Fruit fly (Drosophila melanogaster) whole organism, wandering third instar larva: Measurements from ENCODE around the gene Prp3.

Experiments used
- Abd-B ChIP-seq: fragments of >200 bp; optimal IDR thresholded peaks from 2 replicates; lab custom pipeline; 2017; ENCODE audit warnings: missing biosample characterization, missing genetic modification characterization
- CG9705 ChIP-seq: fragments of 200-800 bp; sonication (Bioruptor generic); optimal IDR thresholded peaks from 2 replicates; lab custom pipeline; 2018; ENCODE audit warnings: missing biosample characterization, mild to moderate bottlenecking, missing genetic modification characterization
- GATAd ChIP-seq: sonication (Bioruptor generic); optimal IDR thresholded peaks from 2 replicates; lab custom pipeline; 2016; ENCODE audit warnings: missing biosample characterization, missing genetic modification characterization
- Hr78 ChIP-seq: fragments of >200 bp; optimal IDR thresholded peaks from 2 replicates; lab custom pipeline; 2017; ENCODE audit warnings: missing biosample characterization, missing genetic modification characterization
- Hr83 ChIP-seq: fragments of 200-300 bp; sonication (Bioruptor generic); optimal IDR thresholded peaks from 2 replicates; lab custom pipeline; 2016; ENCODE audit warnings: missing biosample characterization, mild to moderate bottlenecking, missing genetic modification characterization, moderate library complexity; ENCODE audit not compliant: poor library complexity, severe bottlenecking
- Jra ChIP-seq: sonication (Bioruptor generic); optimal IDR thresholded peaks from 2 replicates; lab custom pipeline; 2016; ENCODE audit warnings: missing biosample characterization, missing genetic modification characterization
- N ChIP-seq: fragments of >200 bp; optimal IDR thresholded peaks from 2 replicates; lab custom pipeline; 2018; ENCODE audit warnings: missing biosample characterization, missing external identifiers, missing genetic modification characterization
- Rel ChIP-seq, 2 experiments: fragments of 200-800 bp; sonication (Bioruptor generic) in 1 of 2; optimal IDR thresholded peaks; 2 replicates in 1 of 2; 3 replicates in 1 of 2; lab custom pipeline; 2016 to 2019; ENCODE audit warnings: mild to moderate bottlenecking in 2 of 2, missing biosample characterization in 2 of 2, missing genetic modification characterization in 2 of 2, moderate library complexity in 1 of 2
- Vsx2 ChIP-seq: fragments of 200-300, 225-300 bp; sonication (Bioruptor generic); optimal IDR thresholded peaks from 2 replicates; lab custom pipeline; 2018; ENCODE audit warnings: missing biosample characterization, missing genetic modification characterization; ENCODE audit not compliant: partially characterized antibody
- br ChIP-seq: fragments of 200-800 bp; sonication (Bioruptor generic); optimal IDR thresholded peaks from 2 replicates; lab custom pipeline; 2016; ENCODE audit warnings: missing biosample characterization, missing genetic modification characterization
- brk ChIP-seq: fragments of 200-800 bp; sonication (Bioruptor generic); optimal IDR thresholded peaks from 2 replicates; lab custom pipeline; 2016; ENCODE audit warnings: missing biosample characterization, mild to moderate bottlenecking, missing genetic modification characterization
- dmrt93B ChIP-seq: fragments of 200-800 bp; sonication (Bioruptor generic); optimal IDR thresholded peaks from 2 replicates; lab custom pipeline; 2018; ENCODE audit warnings: missing biosample characterization, mild to moderate bottlenecking, missing genetic modification characterization
- dsf ChIP-seq: sonication (Bioruptor generic); optimal IDR thresholded peaks from 2 replicates; lab custom pipeline; 2016; ENCODE audit warnings: missing biosample characterization, missing genetic modification characterization, borderline replicate concordance
- foxo ChIP-seq, 2 experiments: fragments of 200-800 bp; sonication (Bioruptor generic); optimal IDR thresholded peaks; 2 replicates in 1 of 2; 3 replicates in 1 of 2; lab custom pipeline; 2016 to 2017; ENCODE audit warnings: missing biosample characterization in 2 of 2, missing genetic modification characterization in 2 of 2
- h ChIP-seq: fragments of 200-800 bp; sonication (Bioruptor generic); optimal IDR thresholded peaks from 3 replicates; lab custom pipeline; 2016; ENCODE audit warnings: missing biosample characterization, mild to moderate bottlenecking, missing genetic modification characterization
- lola ChIP-seq: fragments of >200 bp; optimal IDR thresholded peaks from 2 replicates; lab custom pipeline; 2017; ENCODE audit warnings: missing biosample characterization, missing genetic modification characterization
- pan ChIP-seq: fragments of >200 bp; optimal IDR thresholded peaks from 2 replicates; lab custom pipeline; 2017
- psq ChIP-seq: fragments of 200-800 bp; sonication (Bioruptor generic); optimal IDR thresholded peaks from 3 replicates; lab custom pipeline; 2017; ENCODE audit warnings: missing biosample characterization, mild to moderate bottlenecking, missing genetic modification characterization, moderate library complexity
- rgr ChIP-seq: fragments of 200-800 bp; sonication (Bioruptor generic); optimal IDR thresholded peaks from 3 replicates; lab custom pipeline; 2016; ENCODE audit warnings: missing biosample characterization, mild to moderate bottlenecking, missing genetic modification characterization
- sage ChIP-seq: fragments of 200-800 bp; sonication (Bioruptor generic); optimal IDR thresholded peaks from 2 replicates; lab custom pipeline; 2016; ENCODE audit warnings: missing biosample characterization, mild to moderate bottlenecking, missing genetic modification characterization
- woc ChIP-seq: sonication (Bioruptor generic); optimal IDR thresholded peaks from 2 replicates; lab custom pipeline; 2016; ENCODE audit warnings: missing biosample characterization, mild to moderate bottlenecking, missing genetic modification characterization

Gene Prp3

dm6 chr3L:19955699-19956098 lies 45.6 kb downstream of the Prp3 start, which contains the start of gene CG42263:
Gene CG42263 (minus strand): TSS chr3L:19955799.
- TF ChIP-seq CG9705 (GFP tag; lab: Kevin White, UChicago) (no peak), Hr83 (GFP tag; lab: Kevin White, UChicago) (no peak), GATAd (no peak), Hr78 (GFP tag; lab: Kevin White, UChicago) (no peak), woc (GFP tag; lab: Kevin White, UChicago) (no peak), dmrt93B (GFP tag; lab: Kevin White, UChicago) (no peak), psq (GFP tag; lab: Kevin White, UChicago) (no peak), foxo (GFP tag; optimal IDR thresholded peaks at IDR 0.05; lab: Kevin White, UChicago) (no peak), sage (no peak), h (GFP tag; lab: Kevin White, UChicago) (no peak), dsf (no peak), Abd-B (GFP tag; lab: Kevin White, UChicago) (no peak), pan (lab: Kevin White, UChicago) (no peak), Jra (GFP tag; lab: Kevin White, UChicago) (no peak), N (no peak), Vsx2 (GFP tag; lab: Kevin White, UChicago) (no peak), Rel (GFP tag; optimal IDR thresholded peaks at IDR 0.05; lab: Kevin White, UChicago) (no peak), Rel (tag; optimal IDR thresholded peaks at IDR 0.05; lab: Kevin White, UChicago) (no peak), lola (GFP tag; lab: Kevin White, UChicago) (no peak), br (GFP tag; lab: Kevin White, UChicago) (no peak), brk (GFP tag; lab: Kevin White, UChicago) (no peak)

dm6 chr3L:19961805-19962204 lies 51.7 kb downstream of the Prp3 start:
- TF ChIP-seq h (GFP tag; lab: Kevin White, UChicago) (no peak), Vsx2 (GFP tag; lab: Kevin White, UChicago) (no peak), rgr (GFP tag; lab: Kevin White, UChicago) (peak; percentile 7)
